Fruit fly (Drosophila melanogaster) whole organism, embryonic: Measurements from ENCODE around the gene CG7557.

Experiments
- ATbp ChIP-seq: fragments of 200-800 bp; sonication (Bioruptor generic); optimal IDR thresholded peaks from 2 replicates; lab custom pipeline; 2017; ENCODE audit warnings: missing biosample characterization, mild to moderate bottlenecking, missing genetic modification characterization, missing genetic modification reagents
- Bdp1 ChIP-seq: fragments of 200-800 bp; sonication (Bioruptor generic); optimal IDR thresholded peaks from 3 replicates; lab custom pipeline; 2016; ENCODE audit warnings: missing biosample characterization, missing genetic modification characterization
- CG10209 ChIP-seq: fragments of 200-800 bp; sonication (Bioruptor generic); optimal IDR thresholded peaks from 3 replicates; lab custom pipeline; 2017; ENCODE audit warnings: missing biosample characterization, mild to moderate bottlenecking, missing genetic modification characterization, missing genetic modification reagents
- CG10267 ChIP-seq: fragments of 200-800 bp; sonication (Bioruptor generic); optimal IDR thresholded peaks from 2 replicates; lab custom pipeline; 2018; ENCODE audit warnings: missing biosample characterization, mild to moderate bottlenecking, missing genetic modification characterization, moderate library complexity
- CG11398 ChIP-seq: fragments of 200-800 bp; sonication (Bioruptor generic); optimal IDR thresholded peaks from 2 replicates; lab custom pipeline; 2016; ENCODE audit warnings: missing biosample characterization, missing genetic modification characterization
- CG11696 ChIP-seq: fragments of 200-800 bp; sonication (Bioruptor generic); IDR thresholded peaks from 2 replicates; pipeline ENCODE4 v1.3.6; 2022; ENCODE audit warnings: missing biosample characterization, missing genetic modification characterization
- CG12236 ChIP-seq: fragments of 200-800 bp; sonication (Bioruptor generic); optimal IDR thresholded peaks from 2 replicates; lab custom pipeline; 2016; ENCODE audit warnings: missing biosample characterization, missing genetic modification characterization
- CG12299 ChIP-seq: fragments of 200-800 bp; sonication (Bioruptor generic); optimal IDR thresholded peaks from 2 replicates; lab custom pipeline; 2018; ENCODE audit warnings: missing biosample characterization, mild to moderate bottlenecking, missing genetic modification characterization
- CG14710 ChIP-seq: fragments of 200-800 bp; sonication (Bioruptor generic); optimal IDR thresholded peaks from 3 replicates; lab custom pipeline; 2019; ENCODE audit warnings: missing biosample characterization, mild to moderate bottlenecking, missing genetic modification characterization, moderate library complexity
- CG1529 ChIP-seq: fragments of 200-800 bp; sonication (Bioruptor generic); optimal IDR thresholded peaks from 3 replicates; lab custom pipeline; 2018; ENCODE audit warnings: missing biosample characterization, missing genetic modification characterization
- CG15601 ChIP-seq: fragments of 200-800 bp; sonication (Bioruptor generic); optimal IDR thresholded peaks from 3 replicates; lab custom pipeline; 2019; ENCODE audit warnings: missing biosample characterization, mild to moderate bottlenecking, missing genetic modification characterization, moderate library complexity
- CG17328 ChIP-seq: fragments of 200-800 bp; sonication (Bioruptor generic); IDR thresholded peaks from 2 replicates; pipeline ENCODE4 v1.3.6; 2022; ENCODE audit warnings: missing biosample characterization, missing genetic modification characterization
- CG17361 ChIP-seq: fragments of 200-800 bp; sonication (Bioruptor generic); IDR thresholded peaks from 3 replicates; pipeline ENCODE4 v1.3.6; 2022; ENCODE audit warnings: missing biosample characterization, missing genetic modification characterization
- CG17912 ChIP-seq: fragments of 200-800 bp; sonication (Bioruptor generic); optimal IDR thresholded peaks from 2 replicates; lab custom pipeline; 2018; ENCODE audit warnings: missing biosample characterization, mild to moderate bottlenecking, missing genetic modification characterization
- CG18476 ChIP-seq: fragments of 200-800 bp; sonication (Bioruptor generic); optimal IDR thresholded peaks from 2 replicates; lab custom pipeline; 2016; ENCODE audit warnings: missing biosample characterization, mild to moderate bottlenecking, missing genetic modification characterization
- CG2199 ChIP-seq: fragments of 200-800 bp; sonication (Bioruptor generic); IDR thresholded peaks from 3 replicates; pipeline ENCODE4 v1.3.6; 2022; ENCODE audit warnings: missing biosample characterization, missing genetic modification characterization
- CG2712 ChIP-seq: fragments of 200-800 bp; optimal IDR thresholded peaks from 3 replicates; lab custom pipeline; 2019; ENCODE audit warnings: missing biosample characterization, mild to moderate bottlenecking, missing genetic modification characterization, moderate library complexity
- CG33557 ChIP-seq: fragments of 200-800 bp; sonication (Bioruptor generic); optimal IDR thresholded peaks from 2 replicates; lab custom pipeline; 2019; ENCODE audit warnings: missing biosample characterization, mild to moderate bottlenecking, missing genetic modification characterization, moderate library complexity
- CG34224 ChIP-seq: fragments of 200-800 bp; sonication (Bioruptor generic); IDR thresholded peaks from 3 replicates; pipeline ENCODE4 v1.3.6; 2022; ENCODE audit warnings: missing biosample characterization, missing genetic modification characterization; ENCODE audit not compliant: partially characterized antibody
- CG4328 ChIP-seq: fragments of 200-800 bp; sonication (Bioruptor generic); optimal IDR thresholded peaks from 3 replicates; lab custom pipeline; 2017; ENCODE audit warnings: missing biosample characterization, missing genetic modification reagents, missing genetic modification characterization
- CG6254 ChIP-seq: fragments of 200-800 bp; sonication (Bioruptor generic); optimal IDR thresholded peaks from 3 replicates; lab custom pipeline; 2017; ENCODE audit warnings: mild to moderate bottlenecking, missing biosample characterization, missing genetic modification reagents, missing genetic modification characterization
- CG8290 ChIP-seq, 3 experiments: fragments of 200-800 bp; sonication (Bioruptor generic); optimal IDR thresholded peaks; 2 replicates each; lab custom pipeline; 2016 to 2019; ENCODE audit warnings: missing biosample characterization in 3 of 3, missing genetic modification characterization in 3 of 3, mild to moderate bottlenecking in 2 of 3, moderate library complexity in 1 of 3
- CG9932 ChIP-seq: fragments of 200-800 bp; sonication (Bioruptor generic); IDR thresholded peaks from 2 replicates; pipeline ENCODE4 v1.3.6; 2022; ENCODE audit warnings: missing biosample characterization, missing genetic modification characterization
- Fer1 ChIP-seq: fragments of 200-800 bp; sonication (Bioruptor generic); optimal IDR thresholded peaks from 2 replicates; lab custom pipeline; 2017; ENCODE audit warnings: missing biosample characterization, mild to moderate bottlenecking, missing genetic modification characterization
- Hey ChIP-seq: fragments of 200-800 bp; sonication (Bioruptor generic); optimal IDR thresholded peaks from 3 replicates; lab custom pipeline; 2018; ENCODE audit warnings: missing biosample characterization, mild to moderate bottlenecking, missing genetic modification characterization
- Med ChIP-seq: fragments of 200-800 bp; sonication (Bioruptor generic); peaks from one replicate; lab custom pipeline; 2016; ENCODE audit warnings: missing biosample characterization, missing genetic modification characterization, mild to moderate bottlenecking, inconsistent platforms, moderate library complexity
- Nf-YB ChIP-seq: fragments of 200-800 bp; sonication (Bioruptor generic); optimal IDR thresholded peaks from 3 replicates; lab custom pipeline; 2019; ENCODE audit warnings: missing biosample characterization, mild to moderate bottlenecking, missing genetic modification characterization, moderate library complexity
- Pdp1 ChIP-seq, 2 experiments: fragments of 200-800 bp; sonication (Bioruptor generic); optimal IDR thresholded peaks; 3 replicates each; lab custom pipeline; 2016; ENCODE audit warnings: missing biosample characterization in 2 of 2, missing genetic modification characterization in 2 of 2, mild to moderate bottlenecking in 1 of 2, moderate library complexity in 1 of 2
- Ssrp ChIP-seq: fragments of 200-800 bp; sonication (Bioruptor generic); optimal IDR thresholded peaks from 2 replicates; lab custom pipeline; 2018; ENCODE audit warnings: missing biosample characterization, mild to moderate bottlenecking, missing genetic modification characterization, moderate library complexity
- Vsx1 ChIP-seq: fragments of 200-800 bp; sonication (Bioruptor generic); optimal IDR thresholded peaks from 2 replicates; lab custom pipeline; 2017; ENCODE audit warnings: missing biosample characterization, mild to moderate bottlenecking, missing genetic modification characterization, missing genetic modification reagents
- YL-1 ChIP-seq: fragments of 200-800 bp; sonication (Bioruptor generic); optimal IDR thresholded peaks from 3 replicates; lab custom pipeline; 2017; ENCODE audit warnings: missing biosample characterization, mild to moderate bottlenecking, missing genetic modification characterization
- aop ChIP-seq: fragments of 200-800 bp; sonication (Bioruptor generic); IDR thresholded peaks from 2 replicates; pipeline ENCODE4 v1.3.6; 2022; ENCODE audit warnings: missing biosample characterization, missing genetic modification characterization
- ap ChIP-seq: fragments of 200-800 bp; sonication (Bioruptor generic); IDR thresholded peaks from 2 replicates; pipeline ENCODE4 v1.3.6; 2022; ENCODE audit warnings: missing biosample characterization, missing genetic modification characterization
- dan ChIP-seq: fragments of 200-800 bp; sonication (Bioruptor generic); IDR thresholded peaks from 2 replicates; pipeline ENCODE4 v1.3.6; 2022; ENCODE audit warnings: missing biosample characterization, missing genetic modification characterization
- ewg ChIP-seq: fragments of 200-800 bp; sonication (Bioruptor generic); optimal IDR thresholded peaks from 3 replicates; lab custom pipeline; 2017; ENCODE audit warnings: mild to moderate bottlenecking, missing biosample characterization, missing genetic modification reagents, missing genetic modification characterization
- fd102C ChIP-seq: fragments of 200-800 bp; sonication (Bioruptor generic); optimal IDR thresholded peaks from 2 replicates; lab custom pipeline; 2018; ENCODE audit warnings: missing biosample characterization, mild to moderate bottlenecking, missing genetic modification characterization, moderate library complexity
- gcm ChIP-seq: fragments of 200-800 bp; sonication (Bioruptor generic); optimal IDR thresholded peaks from 2 replicates; lab custom pipeline; 2019; ENCODE audit warnings: missing biosample characterization, mild to moderate bottlenecking, missing genetic modification characterization, moderate library complexity
- gfzf ChIP-seq: fragments of 200-800 bp; sonication (Bioruptor generic); optimal IDR thresholded peaks from 2 replicates; lab custom pipeline; 2016; ENCODE audit warnings: missing biosample characterization, mild to moderate bottlenecking, missing genetic modification characterization, moderate library complexity
- hth ChIP-seq: fragments of >200 bp; optimal IDR thresholded peaks from 2 replicates; lab custom pipeline; 2017; ENCODE audit warnings: inconsistent platforms
- ken ChIP-seq: fragments of 200-800 bp; sonication (Bioruptor generic); IDR thresholded peaks from 3 replicates; pipeline ENCODE4 v1.3.6; 2022; ENCODE audit warnings: missing biosample characterization, missing genetic modification characterization
- lov ChIP-seq, 2 experiments: fragments of 200-800 bp in 1 of 2; fragments of >200 bp in 1 of 2; sonication (Bioruptor generic) in 1 of 2; IDR thresholded peaks in 1 of 2; optimal IDR thresholded peaks in 1 of 2; 2 replicates in 1 of 2; 3 replicates in 1 of 2; pipeline versions ENCODE4 v1.3.6 to Lab custom; 2017 to 2022; ENCODE audit warnings: missing biosample characterization in 1 of 2, missing genetic modification characterization in 1 of 2
- mld ChIP-seq: fragments of 200-800 bp; sonication (Bioruptor generic); IDR thresholded peaks from 3 replicates; pipeline ENCODE4 v1.3.6; 2022; ENCODE audit warnings: missing biosample characterization, missing genetic modification characterization; ENCODE audit not compliant: partially characterized antibody
- nerfin-2 ChIP-seq: fragments of 200-800 bp; sonication (Bioruptor generic); IDR thresholded peaks from 2 replicates; pipeline ENCODE4 v1.3.6; 2022; ENCODE audit warnings: missing biosample characterization, missing genetic modification characterization; ENCODE audit not compliant: partially characterized antibody
- pita ChIP-seq: fragments of 200-800 bp; sonication (Bioruptor generic); optimal IDR thresholded peaks from 2 replicates; lab custom pipeline; 2017; ENCODE audit warnings: missing biosample characterization, mild to moderate bottlenecking, missing genetic modification characterization
- prd ChIP-seq, 3 experiments: fragments of >200 bp in 2 of 3; fragments of 200-800 bp in 1 of 3; sonication (Bioruptor generic) in 1 of 3; optimal IDR thresholded peaks in 2 of 3; IDR thresholded peaks in 1 of 3; 2 replicates in 2 of 3; 3 replicates in 1 of 3; pipeline versions ENCODE4 v1.3.6 to Lab custom; 2017 to 2022; ENCODE audit warnings: missing biosample characterization in 1 of 3, missing genetic modification characterization in 1 of 3
- sim ChIP-seq: fragments of 200-800 bp; sonication (Bioruptor generic); IDR thresholded peaks from 2 replicates; pipeline ENCODE4 v1.3.6; 2022; ENCODE audit warnings: missing biosample characterization, missing genetic modification characterization
- wek ChIP-seq: fragments of 200-800 bp; sonication (Bioruptor generic); optimal IDR thresholded peaks from 3 replicates; lab custom pipeline; 2018; ENCODE audit warnings: missing biosample characterization, mild to moderate bottlenecking, missing genetic modification characterization, moderate library complexity
- z ChIP-seq: fragments of 200-800 bp; sonication (Bioruptor generic); IDR thresholded peaks from 3 replicates; pipeline ENCODE4 v1.3.6; 2022; ENCODE audit warnings: missing biosample characterization, missing genetic modification characterization

The CG7557 gene

dm6 chr3L:11483135-11483534 lies 38.2 kb downstream of the CG7557 start (continued):
- no peak for TF ChIP-seq z (GFP tag; lab: Robert Waterston, UW)
- no peak for TF ChIP-seq wek (GFP tag; lab: Kevin White, UChicago)
- TF ChIP-seq ATbp (GFP tag; lab: Kevin White, UChicago): peak; percentile 37
- TF ChIP-seq hth (lab: Kevin White, UChicago): no peak
- no peak for TF ChIP-seq CG11398
- TF ChIP-seq Vsx1 (GFP tag; lab: Kevin White, UChicago): no peak
- no peak for TF ChIP-seq gfzf
- TF ChIP-seq mld: 0 out of 3 replicates have a peak, but pooled peaks have one; percentile 26
- TF ChIP-seq CG17328 (GFP tag; lab: Robert Waterston, UW): peak; percentile 33; the same call in 1 of the 2 replicates
- TF ChIP-seq CG17361 (GFP tag; lab: Robert Waterston, UW): peak; percentile 61
- TF ChIP-seq fd102C (GFP tag; lab: Kevin White, UChicago): no peak
- TF ChIP-seq CG12299 (tag; lab: Kevin White, UChicago): no peak
- no peak for TF ChIP-seq Hey (tag; lab: Kevin White, UChicago)
- no peak for TF ChIP-seq nerfin-2 (GFP tag; lab: Robert Waterston, UW)
- TF ChIP-seq sim (GFP tag; lab: Robert Waterston, UW): no peak
- TF ChIP-seq dan (GFP tag; lab: Robert Waterston, UW): no peak
- no peak for TF ChIP-seq Bdp1
- no peak for TF ChIP-seq CG9932
- no peak for TF ChIP-seq pita (GFP tag; lab: Kevin White, UChicago)
- peak; percentile 68 for TF ChIP-seq CG2712 (tag; lab: Kevin White, UChicago)
- no peak for TF ChIP-seq CG34224 (GFP tag; lab: Robert Waterston, UW)
- TF ChIP-seq CG17912 (GFP tag; lab: Kevin White, UChicago): no peak
- no peak for TF ChIP-seq CG12236
- peak; percentile 8 for TF ChIP-seq CG10267 (tag; lab: Kevin White, UChicago)
- peak; percentile 89 for TF ChIP-seq Med (GFP tag; lab: Kevin White, UChicago)
- TF ChIP-seq CG14710: peak; percentile 36
- TF ChIP-seq ewg: peak; percentile 9
- TF ChIP-seq CG4328: no peak
- TF ChIP-seq gcm (GFP tag; lab: Kevin White, UChicago): no peak
- TF ChIP-seq Ssrp (tag; lab: Kevin White, UChicago): peak; percentile 29
- TF ChIP-seq CG2199 (GFP tag; lab: Robert Waterston, UW): no peak
- peak; percentile 7 to 40 for TF ChIP-seq Pdp1 (GFP tag; optimal IDR thresholded peaks at IDR 0.05; lab: Kevin White, UChicago)
- no peak for TF ChIP-seq CG11696 (GFP tag; lab: Robert Waterston, UW)
- TF ChIP-seq CG15601 (tag; lab: Kevin White, UChicago): no peak
- peak; percentile 27 for TF ChIP-seq CG6254
- TF ChIP-seq CG1529 (GFP tag; lab: Kevin White, UChicago): peak; percentile 37
- TF ChIP-seq ken: no peak
- TF ChIP-seq Nf-YB: no peak
- no peak for TF ChIP-seq CG8290 (GFP tag; optimal IDR thresholded peaks at IDR 0.05; lab: Kevin White, UChicago)
- no peak for TF ChIP-seq CG8290 (tag; optimal IDR thresholded peaks at IDR 0.05; lab: Kevin White, UChicago)
- no peak for TF ChIP-seq lov (optimal IDR thresholded peaks at IDR 0.05; lab: Kevin White, UChicago)
- no peak for TF ChIP-seq lov (GFP tag; IDR thresholded peaks at IDR 0.05; lab: Robert Waterston, UW)
- no peak for TF ChIP-seq ap
- TF ChIP-seq CG18476: no peak
- TF ChIP-seq YL-1 (GFP tag; lab: Kevin White, UChicago): no peak
- peak; percentile 28 for TF ChIP-seq Fer1
- no peak for TF ChIP-seq aop (GFP tag; lab: Robert Waterston, UW)
- peak; percentile 18 for TF ChIP-seq CG10209 (GFP tag; lab: Kevin White, UChicago)
- TF ChIP-seq CG33557: no peak
- no peak for TF ChIP-seq prd (optimal IDR thresholded peaks at IDR 0.05; lab: Kevin White, UChicago)
- TF ChIP-seq prd (GFP tag; IDR thresholded peaks at IDR 0.05; lab: Robert Waterston, UW): peak; percentile 61; the same call in 2 of the 3 replicates
